Worm (Caenorhabditis elegans): ENCODE data around the gene nas-16.

- TF ChIP-seq dao-5 (tag; optimal IDR thresholded peaks at IDR 0.05) (no peak), him-1 (tag; optimal IDR thresholded peaks at IDR 0.05) (no peak), W03F9.2 (tag; optimal IDR thresholded peaks at IDR 0.05) (no peak)
Observed at ce11 chrV:11354264-11354663, 37.9 kb upstream of the nas-16 start.
